Worm (Caenorhabditis elegans): ENCODE data around the gene flr-4.

DNA sequence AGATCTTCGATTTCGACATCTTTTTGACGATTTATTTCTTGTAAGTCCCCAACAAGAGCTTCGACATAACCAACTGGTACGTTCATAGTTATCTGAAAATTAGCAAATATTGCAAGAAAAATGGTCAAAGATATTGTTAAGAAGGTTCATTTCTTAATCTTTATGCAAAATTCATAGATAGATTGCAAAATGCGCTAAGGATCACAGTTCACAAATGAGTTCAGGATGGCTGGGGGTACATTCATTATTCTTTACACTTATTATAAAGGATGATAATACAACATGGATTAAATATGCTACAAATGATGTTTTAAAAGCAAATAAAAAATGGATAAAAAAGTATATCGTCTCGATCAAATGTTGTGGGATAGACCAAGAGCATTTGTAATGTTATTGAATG lies 32.5 kb upstream of the flr-4 start, which contains the start of gene H03G16.5:
- no peak for TF ChIP-seq sdc-2 (tag; optimal IDR thresholded peaks at IDR 0.05)
- TF ChIP-seq ceh-18 (tag; optimal IDR thresholded peaks at IDR 0.05): no peak
- no peak for TF ChIP-seq K02D7.2 (tag; optimal IDR thresholded peaks at IDR 0.05)
- no peak for TF ChIP-seq ceh-48 (tag; optimal IDR thresholded peaks at IDR 0.05)
- no peak for TF ChIP-seq nfya-1 (tag; optimal IDR thresholded peaks at IDR 0.05)
- no peak for TF ChIP-seq pha-4 (tag; optimal IDR thresholded peaks at IDR 0.05)
- TF ChIP-seq ceh-14 (tag; optimal IDR thresholded peaks at IDR 0.05): no peak
- TF ChIP-seq sox-4 (tag; optimal IDR thresholded peaks at IDR 0.05): no peak
- no peak for TF ChIP-seq dmd-4 (tag; optimal IDR thresholded peaks at IDR 0.05; ENCODE audit: borderline replicate concordance)
- no peak for TF ChIP-seq fax-1 (tag; optimal IDR thresholded peaks at IDR 0.05)

All from whole organism, late embryonic.